Fruit fly (Drosophila melanogaster): Measurements from ENCODE around the gene CG34165.

The CG34165 gene

dm6 chr2L:14685637-14686232 lies 27.8 kb upstream of the CG34165 start (continued):
- TF ChIP-seq CG15696 (tag; optimal IDR thresholded peaks at IDR 0.05) (peak; percentile 79), prd (optimal IDR thresholded peaks at IDR 0.05) (no peak), prd (GFP tag; IDR thresholded peaks at IDR 0.05) (peak; percentile 55; the same call in 2 of the 3 replicates), pan (optimal IDR thresholded peaks at IDR 0.05) (no peak), pan (GFP tag; optimal IDR thresholded peaks at IDR 0.05 in 1 of 2, IDR thresholded peaks at IDR 0.05 in 1 of 2) (peak in 1 of 2 experiments; percentile 73), dati (GFP tag; IDR thresholded peaks at IDR 0.05) (0 out of 2 replicates have a peak, but pooled peaks have one; percentile 50), Drgx (GFP tag; IDR thresholded peaks at IDR 0.05) (no peak), Med (GFP tag) (peak; percentile 99), pum (GFP tag; optimal IDR thresholded peaks at IDR 0.05) (peak; percentile 83), Lpt (GFP tag; optimal IDR thresholded peaks at IDR 0.05) (no peak), Usf (GFP tag; optimal IDR thresholded peaks at IDR 0.05) (no peak), Lim3 (GFP tag; IDR thresholded peaks at IDR 0.05) (no peak), CG16813 (GFP tag; IDR thresholded peaks at IDR 0.05; ENCODE audit: partially characterized antibody) (no peak), Tbp (GFP tag; optimal IDR thresholded peaks at IDR 0.05) (no peak), CG14441 (GFP tag; IDR thresholded peaks at IDR 0.05) (peak; percentile 42; the same call in 1 of the 2 replicates), Fer2 (tag; optimal IDR thresholded peaks at IDR 0.05) (peak; percentile 85), BEAF-32 (GFP tag; optimal IDR thresholded peaks at IDR 0.05) (no peak), Nf-YA (GFP tag; IDR thresholded peaks at IDR 0.05) (peak; percentile 76), CG9727 (GFP tag; optimal IDR thresholded peaks at IDR 0.05) (peak; percentile 89), CG9876 (GFP tag; optimal IDR thresholded peaks at IDR 0.05) (peak; percentile 84), CG12299 (tag; optimal IDR thresholded peaks at IDR 0.05) (peak; percentile 87), CG9797 (GFP tag; optimal IDR thresholded peaks at IDR 0.05) (peak; percentile 36), CG2129 (GFP tag; IDR thresholded peaks at IDR 0.05; ENCODE audit: partially characterized antibody) (no peak), en (GFP tag; optimal IDR thresholded peaks at IDR 0.05) (peak; percentile 71), CG12769 (tag; optimal IDR thresholded peaks at IDR 0.05) (peak; percentile 93), unc-4 (GFP tag; IDR thresholded peaks at IDR 0.05; ENCODE audit: partially characterized antibody) (no peak), Camta (GFP tag; optimal IDR thresholded peaks at IDR 0.05) (peak; percentile 89), Antp (GFP tag; optimal IDR thresholded peaks at IDR 0.05) (peak; percentile 80), dmrt99B (tag; optimal IDR thresholded peaks at IDR 0.05) (peak; percentile 72), p53 (GFP tag; optimal IDR thresholded peaks at IDR 0.05) (peak; percentile 88), slbo (GFP tag; IDR thresholded peaks at IDR 0.05) (peak; percentile 62), lola (GFP tag; optimal IDR thresholded peaks at IDR 0.05) (peak in 1 of 3 experiments; percentile 52), Hr3 (GFP tag; optimal IDR thresholded peaks at IDR 0.05) (peak; percentile 65), Dp (GFP tag; optimal IDR thresholded peaks at IDR 0.05) (no peak), CG7987 (GFP tag; optimal IDR thresholded peaks at IDR 0.05) (peak; percentile 96), unpg (GFP tag; optimal IDR thresholded peaks at IDR 0.05) (peak; percentile 79), Optix (GFP tag; IDR thresholded peaks at IDR 0.05) (peak; percentile 53; the same call in 1 of the 3 replicates), klu (GFP tag; IDR thresholded peaks at IDR 0.05) (peak; percentile 30; the same call in 1 of the 2 replicates), twi (tag; optimal IDR thresholded peaks at IDR 0.05) (peak; percentile 49), hbn (GFP tag; IDR thresholded peaks at IDR 0.05; ENCODE audit: partially characterized antibody) (no peak), Opbp (GFP tag; IDR thresholded peaks at IDR 0.05; ENCODE audit: partially characterized antibody) (no peak), ftz-f1 (GFP tag; optimal IDR thresholded peaks at IDR 0.05) (peak; percentile 6), CG1529 (GFP tag; optimal IDR thresholded peaks at IDR 0.05) (peak; percentile 86), CG18011 (GFP tag; optimal IDR thresholded peaks at IDR 0.05) (peak; percentile 67), Gug (GFP tag; IDR thresholded peaks at IDR 0.05) (no peak; the same call in 3 of the 4 replicates), CG15514 (GFP tag; optimal IDR thresholded peaks at IDR 0.05) (peak; percentile 89), CG13624 (GFP tag; optimal IDR thresholded peaks at IDR 0.05) (peak; percentile 83), pros (GFP tag; optimal IDR thresholded peaks at IDR 0.05) (no peak), zen (tag; optimal IDR thresholded peaks at IDR 0.05) (no peak), eyg (GFP tag; optimal IDR thresholded peaks at IDR 0.05) (peak; percentile 94)

All from whole organism, embryonic.